Worm (Caenorhabditis elegans) whole organism, young adult: Measurements from ENCODE around the gene sprr-2.

ENCODE experiments used
- B0261.1 ChIP-seq: sonication (generic microtip); optimal IDR thresholded peaks from 2 replicates; lab custom pipeline; 2016; ENCODE audit warnings: mild to moderate bottlenecking, missing genetic modification characterization, moderate library complexity, missing compliant biosample characterization
- F39B2.1 ChIP-seq: fragments of 200-800 bp; sonication (Bioruptor generic); IDR thresholded peaks from 2 replicates; pipeline ENCODE4 v1.3.6; 2022; ENCODE audit warnings: missing genetic modification reagents, missing genetic modification characterization, missing compliant biosample characterization
- K11D2.4 ChIP-seq: fragments of 200-800 bp; sonication (Bioruptor generic); IDR thresholded peaks from 2 replicates; pipeline ENCODE4 v1.3.6; 2022; ENCODE audit warnings: missing genetic modification reagents, missing genetic modification characterization, missing compliant biosample characterization
- aptf-3 ChIP-seq: fragments of 200-800 bp; sonication (Bioruptor generic); IDR thresholded peaks from 2 replicates; pipeline ENCODE4 v1.3.6; 2022; ENCODE audit warnings: missing genetic modification characterization, missing compliant biosample characterization
- bed-1 ChIP-seq: fragments of 200-800 bp; sonication (Bioruptor generic); IDR thresholded peaks from 2 replicates; pipeline ENCODE4 v1.3.6; 2022; ENCODE audit warnings: missing genetic modification reagents, missing genetic modification characterization, missing compliant biosample characterization
- bed-2 ChIP-seq: fragments of 200-800 bp; sonication (Bioruptor generic); IDR thresholded peaks from 2 replicates; pipeline ENCODE4 v1.3.6; 2022; ENCODE audit warnings: missing genetic modification reagents, missing genetic modification characterization, missing compliant biosample characterization
- ccch-3 ChIP-seq: fragments of 200-800 bp; sonication (Bioruptor generic); optimal IDR thresholded peaks from 2 replicates; lab custom pipeline; 2018; ENCODE audit warnings: mild to moderate bottlenecking, missing genetic modification characterization, missing compliant biosample characterization
- cebp-1 ChIP-seq, 2 experiments: fragments of 200-800 bp in 1 of 2; sonication (Bioruptor generic) in 1 of 2; sonication (generic microtip) in 1 of 2; IDR thresholded peaks in 1 of 2; optimal IDR thresholded peaks in 1 of 2; 2 replicates each; pipeline versions ENCODE4 v1.3.6 to Lab custom; 2017 to 2022; ENCODE audit warnings: missing compliant biosample characterization in 2 of 2, missing genetic modification characterization in 2 of 2, mild to moderate bottlenecking in 1 of 2, missing genetic modification reagents in 1 of 2, moderate library complexity in 1 of 2
- ceh-100 ChIP-seq: fragments of 200-800 bp; sonication (Bioruptor generic); IDR thresholded peaks from 2 replicates; pipeline ENCODE4 v1.3.6; 2022; ENCODE audit warnings: missing genetic modification reagents, missing genetic modification characterization, missing compliant biosample characterization
- ceh-91 ChIP-seq: fragments of 200-800 bp; sonication (Bioruptor generic); IDR thresholded peaks from 2 replicates; pipeline ENCODE4 v1.3.6; 2022; ENCODE audit warnings: missing genetic modification reagents, missing genetic modification characterization, missing compliant biosample characterization
- dox-1 ChIP-seq: fragments of 200-800 bp; sonication (Bioruptor generic); IDR thresholded peaks from 2 replicates; pipeline ENCODE4 v1.3.6; 2022; ENCODE audit warnings: missing genetic modification reagents, missing genetic modification characterization, missing compliant biosample characterization
- egrh-3 ChIP-seq: fragments of 200-800 bp; sonication (Bioruptor generic); IDR thresholded peaks from 2 replicates; pipeline ENCODE4 v1.3.6; 2022; ENCODE audit warnings: missing genetic modification reagents, missing genetic modification characterization, missing compliant biosample characterization
- hmg-1.2 ChIP-seq: fragments of 200-800 bp; sonication (Bioruptor generic); IDR thresholded peaks from 2 replicates; pipeline ENCODE4 v1.3.6; 2022; ENCODE audit warnings: missing genetic modification reagents, missing genetic modification characterization, missing compliant biosample characterization
- hmg-20 ChIP-seq: fragments of 200-800 bp; sonication (Bioruptor generic); IDR thresholded peaks from 2 replicates; pipeline ENCODE4 v1.3.6; 2022; ENCODE audit warnings: missing genetic modification reagents, missing genetic modification characterization, missing compliant biosample characterization
- lin-26 ChIP-seq: fragments of 200-800 bp; sonication (Bioruptor generic); IDR thresholded peaks from 2 replicates; pipeline ENCODE4 v1.3.6; 2022; ENCODE audit warnings: missing genetic modification reagents, missing genetic modification characterization, missing compliant biosample characterization
- madf-6 ChIP-seq: fragments of 200-800 bp; sonication (Bioruptor generic); IDR thresholded peaks from 2 replicates; pipeline ENCODE4 v1.3.6; 2022; ENCODE audit warnings: missing genetic modification reagents, missing genetic modification characterization, missing compliant biosample characterization
- madf-8 ChIP-seq: fragments of 200-800 bp; sonication (Bioruptor generic); conservative IDR thresholded peaks from 2 replicates; pipeline ENCODE4 v1.3.6; 2022; ENCODE audit warnings: missing genetic modification reagents, missing genetic modification characterization, missing compliant biosample characterization
- nfya-1 ChIP-seq: sonication (generic microtip); optimal IDR thresholded peaks from 2 replicates; lab custom pipeline; 2017; ENCODE audit warnings: antibody characterized with exemption, missing compliant biosample characterization, missing genetic modification characterization, borderline replicate concordance; ENCODE audit not compliant: insufficient read depth
- nhr-179 ChIP-seq: sonication (generic microtip); optimal IDR thresholded peaks from 2 replicates; lab custom pipeline; 2016; ENCODE audit warnings: mild to moderate bottlenecking, missing genetic modification characterization, missing compliant biosample characterization
- nhr-80 ChIP-seq: sonication (generic microtip); optimal IDR thresholded peaks from 2 replicates; lab custom pipeline; 2016; ENCODE audit warnings: missing genetic modification characterization, missing compliant biosample characterization
- pha-4 ChIP-seq: fragments of 150-350 bp; sonication (generic microtip); optimal IDR thresholded peaks from 2 replicates; lab custom pipeline; 2014; ENCODE audit warnings: missing biosample characterization, missing genetic modification reagents, missing genetic modification characterization
- repo-1 ChIP-seq: sonication (generic microtip); optimal IDR thresholded peaks from 2 replicates; lab custom pipeline; 2017; ENCODE audit warnings: mild to moderate bottlenecking, missing genetic modification characterization, missing compliant biosample characterization
- rpc-1 ChIP-seq, 2 experiments: fragments of 150-350 bp in 1 of 2; sonication (generic microtip) in 1 of 2; optimal IDR thresholded peaks; 2 replicates each; lab custom pipeline; 2014 to 2018; ENCODE audit warnings: missing biosample characterization in 1 of 2, missing genetic modification characterization in 1 of 2, missing genetic modification reagents in 1 of 2, missing genotype in 1 of 2
- sea-2 ChIP-seq: fragments of 200-800 bp; sonication (Bioruptor generic); IDR thresholded peaks from 2 replicates; pipeline ENCODE4 v1.3.6; 2022; ENCODE audit warnings: missing genetic modification characterization, missing compliant biosample characterization
- snpc-1.1 ChIP-seq: sonication (generic microtip); optimal IDR thresholded peaks from 2 replicates; lab custom pipeline; 2017; ENCODE audit warnings: missing genetic modification characterization, mild to moderate bottlenecking, missing compliant biosample characterization, antibody characterized with exemption, moderate library complexity, missing genotype, missing genetic modification reagents; ENCODE audit not compliant: insufficient read depth
- snpc-4 ChIP-seq, 5 experiments: fragments of 150-350 bp in 1 of 5; sonication (generic microtip) in 4 of 5; optimal IDR thresholded peaks; 2 replicates each; lab custom pipeline; 2014 to 2018; ENCODE audit warnings: missing genetic modification characterization in 5 of 5, missing biosample characterization in 3 of 5, antibody characterized with exemption in 2 of 5, mild to moderate bottlenecking in 2 of 5, missing compliant biosample characterization in 2 of 5, missing genotype in 2 of 5, moderate library complexity in 2 of 5, missing genetic modification reagents in 1 of 5
- tbp1 ChIP-seq: fragments of 200-800 bp; sonication (Bioruptor generic); optimal IDR thresholded peaks from 2 replicates; lab custom pipeline; 2018; ENCODE audit warnings: mild to moderate bottlenecking, missing genetic modification characterization, missing compliant biosample characterization
- xnd-1 ChIP-seq: sonication (generic microtip); optimal IDR thresholded peaks from 2 replicates; lab custom pipeline; 2016; ENCODE audit warnings: missing genotype, missing genetic modification reagents, missing genetic modification characterization, missing compliant biosample characterization
- zfh-2 ChIP-seq: fragments of 200-800 bp; sonication (Bioruptor generic); conservative IDR thresholded peaks from 2 replicates; pipeline ENCODE4 v1.3.6; 2022; ENCODE audit warnings: missing genetic modification reagents, missing genetic modification characterization, missing compliant biosample characterization
- zim-3 ChIP-seq: sonication (generic microtip); optimal IDR thresholded peaks from 2 replicates; lab custom pipeline; 2017; ENCODE audit warnings: mild to moderate bottlenecking, missing genetic modification characterization, moderate library complexity, missing compliant biosample characterization

The sprr-2 gene

DNA sequence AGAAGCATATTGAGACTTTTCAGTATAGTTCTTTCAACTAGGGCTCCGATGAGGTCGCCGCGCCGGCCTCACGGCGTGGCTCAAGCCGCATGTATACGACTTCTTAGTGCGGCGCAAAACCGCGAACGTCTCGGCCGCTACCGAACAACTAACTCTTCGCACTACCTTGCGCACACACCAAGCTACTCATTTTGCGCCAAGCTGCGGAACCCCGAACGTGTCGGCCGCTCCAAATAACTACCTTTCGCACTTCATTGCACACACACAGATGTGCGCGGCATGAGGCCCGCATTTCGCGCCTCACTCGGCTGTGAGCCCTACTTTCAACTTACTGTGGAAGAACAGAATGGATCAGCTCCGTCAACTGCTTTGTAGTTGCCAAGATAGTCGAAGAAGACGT lies 25.4 kb upstream of the sprr-2 start:
- peak; percentile 66 for TF ChIP-seq zfh-2 (GFP tag; lab: Robert Waterston, UW)
- peak; percentile 59 for TF ChIP-seq snpc-1.1 (tag; lab: Kevin White, UChicago)
- TF ChIP-seq ccch-3 (GFP tag; lab: Kevin White, UChicago), result no peak
- no peak for TF ChIP-seq snpc-4 (GFP tag; optimal IDR thresholded peaks at IDR 0.05; lab: Kevin White, UChicago)
- peak in 2 of 4 experiments; percentile 76 to 88 for TF ChIP-seq snpc-4 (tag; optimal IDR thresholded peaks at IDR 0.05; lab: Kevin White, UChicago)

DNA sequence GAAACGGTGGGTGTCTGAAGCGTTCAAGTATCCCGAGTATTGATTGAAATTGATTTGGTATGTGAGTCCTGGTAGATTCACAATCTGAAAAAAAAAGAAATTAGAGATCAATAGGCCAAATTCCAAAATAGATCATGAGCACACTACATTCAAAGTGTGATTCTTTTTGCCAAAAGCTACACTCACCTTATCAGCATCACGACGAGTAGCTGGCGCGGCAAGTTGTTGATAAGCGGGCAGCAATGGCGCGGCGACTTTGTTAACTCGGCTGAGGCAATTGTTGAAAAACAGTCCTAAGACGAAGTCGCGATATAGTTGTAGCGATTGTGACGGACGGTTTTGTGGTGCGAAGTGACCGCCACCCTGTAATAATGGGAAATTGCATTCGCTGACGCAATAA lies 24.3 kb upstream of the sprr-2 start:
- TF ChIP-seq dox-1 (GFP tag; lab: Robert Waterston, UW), result 0 out of 2 replicates have a peak, but pooled peaks have one; percentile 37
- TF ChIP-seq bed-2 (GFP tag; lab: Robert Waterston, UW), result no peak
- TF ChIP-seq nhr-80 (tag; lab: Kevin White, UChicago), result peak; percentile 76

DNA sequence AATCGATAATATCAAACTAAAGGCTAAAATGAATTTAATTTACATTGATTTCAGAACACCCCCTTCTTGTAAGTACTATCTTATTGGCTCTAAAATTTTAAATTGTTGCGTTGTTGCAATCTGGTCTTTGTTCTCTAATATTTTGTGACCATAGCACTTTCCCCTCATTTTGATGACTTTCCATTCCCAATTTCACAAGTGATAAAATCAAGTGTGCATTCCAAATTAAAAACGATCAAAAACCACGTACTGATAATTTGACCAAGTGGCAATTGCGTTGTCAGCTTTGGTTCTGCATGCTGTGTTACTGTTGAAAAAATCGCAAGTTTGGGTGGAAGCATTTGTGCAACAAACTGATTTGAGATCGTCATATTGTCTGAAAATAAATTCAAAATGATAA lies 22.9 kb upstream of the sprr-2 start:
- TF ChIP-seq madf-8 (GFP tag; lab: Robert Waterston, UW), result no peak
- TF ChIP-seq pha-4 (tag; lab: Kevin White, UChicago), result no peak
- TF ChIP-seq nhr-80 (tag; lab: Kevin White, UChicago), result peak; percentile 79
- TF ChIP-seq repo-1 (tag; lab: Kevin White, UChicago), result no peak

DNA sequence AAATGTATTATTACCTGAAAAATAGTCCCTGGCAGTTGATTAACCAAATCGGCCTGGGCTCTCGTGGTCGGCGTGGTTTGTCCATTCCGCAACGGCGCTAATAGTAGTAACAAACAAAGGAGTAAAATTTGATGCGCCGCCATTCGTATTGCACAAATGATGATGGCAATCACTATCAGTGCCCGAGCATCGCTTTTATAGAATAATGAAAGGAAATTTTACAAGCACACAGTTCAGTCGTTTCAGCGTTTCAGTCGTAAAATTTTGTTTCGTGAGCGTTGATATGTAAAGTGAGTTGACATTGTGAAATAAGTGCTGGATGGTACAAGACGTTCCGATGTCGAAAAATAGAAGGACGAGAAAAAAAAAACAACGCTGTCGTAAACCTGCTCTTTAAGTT lies 21.6 kb upstream of the sprr-2 start, which contains the start of gene Y16B4A.2:
Y16B4A.2 (minus strand) TSS at position 170 of the 400 bp plus-strand sequence.
- TF ChIP-seq sea-2 (GFP tag; lab: Robert Waterston, UW), result no peak
- TF ChIP-seq nhr-80 (tag; lab: Kevin White, UChicago), result peak; percentile 43

DNA sequence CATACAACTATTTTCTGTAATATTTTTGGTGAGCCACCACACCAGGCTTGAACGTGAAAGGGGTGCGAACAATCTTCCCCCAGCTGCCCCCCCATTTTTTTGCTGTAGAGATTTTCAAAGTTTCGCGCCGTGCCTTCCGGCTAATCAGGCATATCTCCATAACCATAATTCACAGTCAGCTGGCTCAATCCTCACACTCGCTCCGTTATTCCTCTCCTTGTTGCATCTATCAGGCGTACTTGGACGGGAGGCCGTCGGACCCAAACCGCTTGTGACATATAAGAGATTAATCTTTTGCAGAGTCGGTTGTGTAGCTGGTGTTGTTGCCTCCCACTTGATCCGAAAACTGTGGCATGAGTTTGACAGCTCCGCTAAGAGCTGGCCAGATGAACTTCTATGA lies 20.0 kb upstream of the sprr-2 start, which contains the start of gene unc-3:
unc-3 (plus strand) TSS at position 301 of the 400 bp plus-strand sequence.
- TF ChIP-seq aptf-3 (GFP tag; lab: Robert Waterston, UW) (no peak), hmg-1.2 (GFP tag; lab: Robert Waterston, UW) (no peak), zfh-2 (GFP tag; lab: Robert Waterston, UW) (peak; percentile 38; the same call in 1 of the 2 replicates)

DNA sequence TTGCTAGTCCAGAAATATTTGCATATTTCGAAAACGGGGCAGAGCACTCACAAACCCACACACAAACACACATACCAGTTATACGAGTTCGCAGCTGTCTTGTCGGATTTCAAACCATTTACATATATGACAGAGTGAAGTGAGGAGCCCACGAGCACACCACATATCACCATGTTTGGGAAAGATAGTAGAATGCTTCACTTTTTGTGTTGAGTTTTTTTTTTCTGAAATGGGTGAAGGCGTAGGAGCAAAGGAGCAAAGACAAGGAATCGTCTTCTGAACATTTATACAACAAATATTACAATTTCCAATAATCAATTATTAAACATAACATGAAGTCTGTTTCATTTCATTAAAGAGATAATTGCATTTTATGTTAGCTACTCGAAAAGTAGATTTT lies 18.0 kb upstream of the sprr-2 start:
- no peak for TF ChIP-seq egrh-3 (GFP tag; lab: Robert Waterston, UW)
- no peak for TF ChIP-seq B0261.1 (tag; lab: Kevin White, UChicago)
- TF ChIP-seq hmg-20 (GFP tag; lab: Robert Waterston, UW), result no peak
- TF ChIP-seq nfya-1 (tag; lab: Kevin White, UChicago), result no peak
- no peak for TF ChIP-seq zim-3 (tag; lab: Kevin White, UChicago)
- TF ChIP-seq ccch-3 (GFP tag; lab: Kevin White, UChicago), result no peak
- no peak for TF ChIP-seq ceh-100 (GFP tag; lab: Robert Waterston, UW)
- TF ChIP-seq tbp1 (GFP tag; lab: Kevin White, UChicago), result no peak
- no peak for TF ChIP-seq bed-1
- no peak for TF ChIP-seq K11D2.4
- no peak for TF ChIP-seq ceh-91 (GFP tag; lab: Robert Waterston, UW)
- TF ChIP-seq nhr-179 (tag; lab: Kevin White, UChicago), result no peak
- TF ChIP-seq lin-26 (GFP tag; lab: Robert Waterston, UW), result no peak
- TF ChIP-seq hmg-1.2 (GFP tag; lab: Robert Waterston, UW), result no peak
- no peak for TF ChIP-seq madf-6
- TF ChIP-seq cebp-1 (GFP tag; IDR thresholded peaks at IDR 0.05; lab: Robert Waterston, UW), result no peak
- TF ChIP-seq cebp-1 (tag; optimal IDR thresholded peaks at IDR 0.05; lab: Kevin White, UChicago), result no peak
- no peak for TF ChIP-seq rpc-1 (optimal IDR thresholded peaks at IDR 0.05; lab: Kevin White, UChicago)
- no peak for TF ChIP-seq rpc-1 (tag; optimal IDR thresholded peaks at IDR 0.05; lab: Kevin White, UChicago)
- no peak for TF ChIP-seq xnd-1 (tag; lab: Kevin White, UChicago)
- no peak for TF ChIP-seq F39B2.1 (GFP tag; lab: Robert Waterston, UW)
